Worm (Caenorhabditis elegans) whole organism, L3 larva: ENCODE results near the gene sto-5.

ENCODE experiments used
- elt-1 ChIP-seq: fragments of 150-350 bp; optimal IDR thresholded peaks from 2 replicates; lab custom pipeline; 2014; ENCODE audit warnings: missing biosample characterization, missing genetic modification characterization
- jun-1 ChIP-seq: fragments of 150-350 bp; optimal IDR thresholded peaks from 2 replicates; lab custom pipeline; 2014; ENCODE audit warnings: missing biosample characterization, missing genetic modification reagents, missing genetic modification characterization
- lin-39 ChIP-seq: fragments of 150-350 bp; optimal IDR thresholded peaks from 2 replicates; lab custom pipeline; 2018; ENCODE audit warnings: missing biosample characterization, missing genetic modification reagents, missing genetic modification characterization
- nhr-11 ChIP-seq: fragments of 150-350 bp; optimal IDR thresholded peaks from 2 replicates; lab custom pipeline; 2014; ENCODE audit warnings: missing biosample characterization, missing genetic modification characterization
- nhr-77 ChIP-seq: fragments of 150-350 bp; optimal IDR thresholded peaks from 2 replicates; lab custom pipeline; 2014; ENCODE audit warnings: missing biosample characterization, missing genetic modification characterization
- pha-4 ChIP-seq: fragments of 150-350 bp; optimal IDR thresholded peaks from 2 replicates; lab custom pipeline; 2014; ENCODE audit warnings: missing biosample characterization, missing genetic modification reagents, missing genetic modification characterization
- unc-62 ChIP-seq: fragments of 150-350 bp; sonication (generic microtip); optimal IDR thresholded peaks from 4 replicates; lab custom pipeline; 2014; ENCODE audit warnings: missing biosample characterization, missing genetic modification reagents, missing genetic modification characterization
- ztf-4 ChIP-seq: fragments of 150-350 bp; optimal IDR thresholded peaks from 2 replicates; lab custom pipeline; 2014; ENCODE audit warnings: missing biosample characterization, missing genetic modification characterization

- peak; percentile 62 for TF ChIP-seq elt-1
- TF ChIP-seq nhr-77 (tag; lab: Kevin White, UChicago), result no peak
- TF ChIP-seq lin-39 (tag; lab: Kevin White, UChicago), result peak; percentile 67
- peak; percentile 15 for TF ChIP-seq ztf-4 (tag; lab: Kevin White, UChicago)
- peak; percentile 88 for TF ChIP-seq pha-4 (tag; lab: Kevin White, UChicago)
- peak; percentile 92 for TF ChIP-seq jun-1
- TF ChIP-seq unc-62 (GFP tag; lab: Kevin White, UChicago), result peak; percentile 66
- TF ChIP-seq nhr-11 (tag; lab: Kevin White, UChicago), result peak; percentile 82
Measured at ce11 chrX:16796826-16797225, 28.4 kb downstream of the sto-5 start.
